Fruit fly (Drosophila melanogaster): ENCODE results near the gene S-Lap2.

S-Lap2 gene

dm6 chr3L:8628964-8629363, 9.3 kb downstream of the S-Lap2 start (continued):
- TF ChIP-seq Lhr (GFP tag; optimal IDR thresholded peaks at IDR 0.05) (no peak), Nf-YB (GFP tag; optimal IDR thresholded peaks at IDR 0.05) (no peak), jing (GFP tag; optimal IDR thresholded peaks at IDR 0.05) (no peak)

dm6 chr3L:8629701-8630343, 10.1 kb downstream of the S-Lap2 start:
- TF ChIP-seq Nf-YA (GFP tag; IDR thresholded peaks at IDR 0.05) (no peak), Med (GFP tag) (peak; percentile 73), CG14014 (GFP tag; IDR thresholded peaks at IDR 0.05) (no peak), crol (GFP tag; IDR thresholded peaks at IDR 0.05) (0 out of 2 replicates have a peak, but pooled peaks have one; percentile 11), CG17912 (GFP tag; optimal IDR thresholded peaks at IDR 0.05) (no peak), cg (GFP tag; optimal IDR thresholded peaks at IDR 0.05) (peak; percentile 0), sr (GFP tag; IDR thresholded peaks at IDR 0.05) (peak; percentile 87), TFAM (GFP tag; optimal IDR thresholded peaks at IDR 0.05) (no peak), CG12769 (tag; optimal IDR thresholded peaks at IDR 0.05) (peak; percentile 51), CG13894 (tag; optimal IDR thresholded peaks at IDR 0.05) (no peak), zf30C (GFP tag; optimal IDR thresholded peaks at IDR 0.05) (no peak), Deaf1 (tag; optimal IDR thresholded peaks at IDR 0.05) (peak; percentile 22), sd (tag; optimal IDR thresholded peaks at IDR 0.05) (peak; percentile 88), CG10543 (GFP tag; optimal IDR thresholded peaks at IDR 0.05) (peak; percentile 65), CG9437 (GFP tag; optimal IDR thresholded peaks at IDR 0.05) (no peak), bigmax (GFP tag; optimal IDR thresholded peaks at IDR 0.05) (no peak)

dm6 chr3L:8633614-8634325, 14.1 kb downstream of the S-Lap2 start, which contains the start of gene Cdc6:
TSS of gene Cdc6 (minus strand) at chr3L:8634069.
- TF ChIP-seq bbx (GFP tag; IDR thresholded peaks at IDR 0.05; ENCODE audit: partially characterized antibody), result peak; percentile 53; the same call in 1 of the 2 replicates
- TF ChIP-seq CG8290 (GFP tag; optimal IDR thresholded peaks at IDR 0.05), result no peak
- peak in 1 of 2 experiments; percentile 15 for TF ChIP-seq CG8290 (tag; optimal IDR thresholded peaks at IDR 0.05)
- TF ChIP-seq CG17568 (GFP tag; optimal IDR thresholded peaks at IDR 0.05), result no peak
- TF ChIP-seq so (GFP tag; IDR thresholded peaks at IDR 0.05), result peak; percentile 60; the same call in 1 of the 3 replicates
- peak; percentile 78 for TF ChIP-seq Med (GFP tag)
- peak; percentile 13 for TF ChIP-seq CG10267 (tag; optimal IDR thresholded peaks at IDR 0.05)
- TF ChIP-seq CG11560 (tag; IDR thresholded peaks at IDR 0.05), result peak; percentile 93
- peak; percentile 4 for TF ChIP-seq CHES-1-like (GFP tag; optimal IDR thresholded peaks at IDR 0.05)
- no peak for TF ChIP-seq CG2199 (GFP tag; IDR thresholded peaks at IDR 0.05)
- no peak for TF ChIP-seq CG16815 (GFP tag; optimal IDR thresholded peaks at IDR 0.05)
- TF ChIP-seq CG3847 (GFP tag; IDR thresholded peaks at IDR 0.05), result peak; percentile 19; the same call in 1 of the 2 replicates
- TF ChIP-seq Sry-δ (GFP tag; optimal IDR thresholded peaks at IDR 0.05), result peak; percentile 47
- no peak for TF ChIP-seq CG12236 (GFP tag; optimal IDR thresholded peaks at IDR 0.05)
- TF ChIP-seq CG10147 (GFP tag; optimal IDR thresholded peaks at IDR 0.05), result no peak
- peak; percentile 31 for TF ChIP-seq CG12769 (tag; optimal IDR thresholded peaks at IDR 0.05)
- TF ChIP-seq amos (GFP tag; IDR thresholded peaks at IDR 0.05; ENCODE audit: partially characterized antibody), result peak; percentile 48; the same call in 1 of the 2 replicates
- TF ChIP-seq nmo (GFP tag; optimal IDR thresholded peaks at IDR 0.05), result peak; percentile 7
- peak; percentile 3 for TF ChIP-seq CG2712 (tag; optimal IDR thresholded peaks at IDR 0.05)
- peak; percentile 74 for TF ChIP-seq CG17186 (GFP tag; optimal IDR thresholded peaks at IDR 0.05)
- peak; percentile 36 for TF ChIP-seq dm (GFP tag; optimal IDR thresholded peaks at IDR 0.05)
- peak; percentile 58 for TF ChIP-seq stwl (tag; optimal IDR thresholded peaks at IDR 0.05)
- TF ChIP-seq Lhr (GFP tag; optimal IDR thresholded peaks at IDR 0.05), result peak; percentile 48
- 0 out of 3 replicates have a peak, but pooled peaks have one; percentile 32 for TF ChIP-seq CG7963 (GFP tag; IDR thresholded peaks at IDR 0.05; ENCODE audit: partially characterized antibody)
- TF ChIP-seq sens (GFP tag), result peak; percentile 17
- peak; percentile 34; the same call in 1 of the 2 replicates for TF ChIP-seq Scr (GFP tag; IDR thresholded peaks at IDR 0.05; ENCODE audit: partially characterized antibody)
- peak; percentile 46 for TF ChIP-seq BEAF-32 (GFP tag; optimal IDR thresholded peaks at IDR 0.05)
- peak; percentile 82 for TF ChIP-seq MBD-R2 (GFP tag; IDR thresholded peaks at IDR 0.05)
- no peak for TF ChIP-seq slbo (GFP tag; IDR thresholded peaks at IDR 0.05)
